Worm (Caenorhabditis elegans) whole organism, late embryonic: ENCODE results near the gene gst-44.

Source experiments
- madf-2 ChIP-seq: sonication (generic microtip); optimal IDR thresholded peaks from 2 replicates; lab custom pipeline; 2017; ENCODE audit warnings: missing genetic modification characterization, missing compliant biosample characterization
- npax-4 ChIP-seq: sonication (generic microtip); optimal IDR thresholded peaks from 2 replicates; lab custom pipeline; 2016; ENCODE audit warnings: missing genetic modification characterization, missing compliant biosample characterization
- pqm-1 ChIP-seq: sonication (generic microtip); optimal IDR thresholded peaks from 2 replicates; lab custom pipeline; 2016; ENCODE audit warnings: missing genetic modification characterization, missing compliant biosample characterization
- sdc-2 ChIP-seq: sonication (generic microtip); optimal IDR thresholded peaks from 2 replicates; lab custom pipeline; 2016; ENCODE audit warnings: missing genotype, missing genetic modification characterization, missing compliant biosample characterization

DNA sequence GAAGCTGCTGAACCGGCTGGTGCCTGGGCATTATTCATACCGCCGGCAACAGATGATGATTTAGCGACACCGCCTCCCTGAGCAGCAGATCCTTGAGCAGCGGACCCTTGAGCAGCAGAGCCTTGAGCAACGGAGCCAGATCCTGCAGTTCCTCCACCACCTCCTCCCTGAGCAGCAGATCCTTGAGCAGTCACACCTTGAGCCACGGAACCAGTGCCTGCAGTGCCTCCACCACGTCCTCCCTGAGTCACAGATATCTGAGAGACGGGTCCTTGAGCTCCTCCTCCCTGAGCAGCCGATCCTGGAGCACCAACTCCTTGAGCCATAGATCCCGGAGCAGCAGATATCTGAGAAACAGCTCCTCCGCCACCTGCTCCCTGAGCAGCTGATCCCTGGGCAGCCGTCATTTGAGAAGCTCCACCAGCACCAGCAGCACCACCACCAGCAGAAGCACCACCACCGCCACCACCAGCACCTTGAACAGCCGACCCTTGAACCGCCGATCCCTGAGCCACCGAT, 14.2 kb upstream of the gst-44 start:
- TF ChIP-seq pqm-1 (no peak), madf-2 (tag; lab: Kevin White, UChicago) (no peak), sdc-2 (tag; lab: Kevin White, UChicago) (no peak), npax-4 (tag; lab: Kevin White, UChicago) (no peak)
